Worm (Caenorhabditis elegans) whole organism, midembryonic: ENCODE measurements around the gene C27A2.12.

Experiments used
- T22C8.4 ChIP-seq: fragments of 200-800 bp; sonication (Bioruptor generic); IDR thresholded peaks from 2 replicates; pipeline ENCODE4 v1.3.6; 2022; ENCODE audit warnings: missing genetic modification characterization, missing compliant biosample characterization
- cog-1 ChIP-seq: sonication (generic microtip); optimal IDR thresholded peaks from 2 replicates; lab custom pipeline; 2016; ENCODE audit warnings: missing genetic modification characterization, missing compliant biosample characterization
- flt-1 ChIP-seq: fragments of 200-800 bp; sonication (Bioruptor generic); IDR thresholded peaks from 2 replicates; pipeline ENCODE4 v1.3.6; 2022; ENCODE audit warnings: missing genetic modification characterization, missing compliant biosample characterization
- klf-2 ChIP-seq: fragments of 200-800 bp; sonication (Bioruptor generic); conservative IDR thresholded peaks from 2 replicates; pipeline ENCODE4 v1.3.6; 2022; ENCODE audit warnings: missing genetic modification reagents, missing genetic modification characterization, missing compliant biosample characterization
- med-1 ChIP-seq: sonication (generic microtip); optimal IDR thresholded peaks from 2 replicates; lab custom pipeline; 2017; ENCODE audit warnings: missing genetic modification characterization, mild to moderate bottlenecking, missing compliant biosample characterization, antibody characterized with exemption, missing genetic modification reagents; ENCODE audit not compliant: insufficient read depth
- ref-1 ChIP-seq: fragments of 200-800 bp; sonication (Bioruptor generic); conservative IDR thresholded peaks from 2 replicates; pipeline ENCODE4 v1.3.6; 2022; ENCODE audit warnings: missing genetic modification reagents, missing genetic modification characterization, missing compliant biosample characterization
- tab-1 ChIP-seq: fragments of 200-800 bp; sonication (Bioruptor generic); IDR thresholded peaks from 2 replicates; pipeline ENCODE4 v1.3.6; 2022; ENCODE audit warnings: missing genetic modification characterization, missing compliant biosample characterization
- ztf-23 ChIP-seq: fragments of 200-800 bp; sonication (Bioruptor generic); IDR thresholded peaks from 2 replicates; pipeline ENCODE4 v1.3.6; 2022; ENCODE audit warnings: missing genetic modification reagents, missing genetic modification characterization, missing compliant biosample characterization
- ztf-29 ChIP-seq: fragments of 200-800 bp; sonication (Bioruptor generic); IDR thresholded peaks from 2 replicates; pipeline ENCODE4 v1.3.6; 2022; ENCODE audit warnings: missing genetic modification reagents, missing genetic modification characterization, missing compliant biosample characterization

C27A2.12 gene

DNA sequence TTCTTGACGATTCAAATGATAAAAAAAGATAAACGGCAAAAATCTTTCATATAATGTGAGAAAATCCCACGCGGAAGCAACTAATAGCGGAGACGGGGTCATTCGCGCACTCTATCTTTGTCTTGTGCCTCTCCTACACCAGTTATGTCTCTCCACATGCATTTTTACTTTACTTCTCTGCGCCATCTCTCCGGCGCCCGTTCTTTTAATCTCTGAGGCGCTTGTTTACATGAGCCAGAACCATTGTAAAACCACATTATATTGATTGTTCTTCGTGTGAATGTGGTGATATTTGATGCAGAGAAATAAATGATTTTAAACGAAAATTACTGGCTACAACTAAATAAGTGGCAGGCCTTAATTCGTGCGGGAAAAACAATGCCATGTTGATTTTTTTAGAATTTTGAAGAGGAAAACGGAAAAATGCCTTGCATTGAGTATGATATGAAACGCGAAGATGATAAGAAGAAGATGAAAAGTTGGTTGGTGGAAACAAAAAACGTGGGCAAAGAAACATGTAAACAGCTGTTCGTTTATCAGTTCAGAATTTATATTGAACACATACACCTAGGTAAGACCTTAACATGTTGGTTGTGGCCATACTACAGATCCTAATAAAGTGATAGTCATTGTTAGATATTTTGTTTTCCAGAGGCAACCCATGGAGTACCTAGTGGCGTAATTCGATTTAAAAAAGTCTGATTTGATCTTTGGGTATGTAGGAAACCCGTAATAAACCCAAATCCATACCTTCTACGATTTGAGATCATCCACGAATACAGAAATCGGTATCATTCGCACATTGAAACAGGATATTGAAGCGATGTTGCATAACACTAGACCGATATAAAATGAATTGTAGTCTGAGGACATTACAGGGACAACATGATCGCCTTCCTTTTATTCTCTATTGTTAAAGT lies 34.7 kb upstream of the C27A2.12 start, which contains the start of gene C04G6.2:
C04G6.2 (plus strand) TSS at position 870 of the 920 bp plus-strand sequence.
- no peak for TF ChIP-seq ztf-29 (GFP tag; lab: Robert Waterston, UW)
- TF ChIP-seq cog-1, result peak; percentile 82

DNA sequence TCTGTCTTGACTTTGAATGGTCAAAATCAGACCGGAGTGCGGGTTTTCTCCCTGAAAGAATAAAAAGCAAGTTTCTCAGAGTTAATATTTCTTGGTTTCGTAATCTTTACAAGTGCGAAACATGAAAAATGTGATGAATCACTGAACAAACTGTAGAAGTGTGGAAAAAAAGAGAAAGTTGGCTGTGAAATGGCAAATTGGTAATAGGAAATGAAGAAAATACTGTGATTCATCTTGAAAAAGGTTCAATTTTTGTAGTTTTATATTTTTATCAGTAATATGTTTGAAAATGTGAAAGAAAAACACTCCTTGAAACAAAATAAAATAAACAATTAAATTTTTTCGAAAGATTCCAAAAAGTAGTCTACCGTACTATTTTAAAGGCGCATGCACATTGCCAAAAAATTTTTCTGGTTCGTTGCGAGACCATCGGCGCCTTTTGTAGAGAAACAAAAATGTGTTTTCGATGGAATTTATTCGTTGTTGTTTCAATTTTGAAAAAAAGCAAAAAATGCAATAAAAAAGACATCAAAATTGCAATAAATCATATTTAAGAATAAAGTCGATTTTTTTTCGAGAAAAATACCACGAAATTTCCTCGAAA lies 33.8 kb upstream of the C27A2.12 start, which contains the start of gene pld-1:
pld-1 (minus strand) TSS at position 51 of the 604 bp plus-strand sequence.
- no peak for TF ChIP-seq tab-1
- no peak for TF ChIP-seq ref-1 (GFP tag; lab: Robert Waterston, UW)
- TF ChIP-seq ztf-29 (GFP tag; lab: Robert Waterston, UW), result no peak
- TF ChIP-seq T22C8.4 (GFP tag; lab: Robert Waterston, UW), result no peak
- TF ChIP-seq flt-1 (GFP tag; lab: Robert Waterston, UW), result no peak
- no peak for TF ChIP-seq med-1
- no peak for TF ChIP-seq ztf-23 (GFP tag; lab: Robert Waterston, UW)
- no peak for TF ChIP-seq klf-2 (GFP tag; lab: Robert Waterston, UW)
- TF ChIP-seq cog-1, result no peak

- TF ChIP-seq T22C8.4 (GFP tag; lab: Robert Waterston, UW) (no peak), klf-2 (GFP tag; lab: Robert Waterston, UW) (no peak), cog-1 (no peak), ref-1 (GFP tag; lab: Robert Waterston, UW) (no peak), flt-1 (GFP tag; lab: Robert Waterston, UW) (no peak), ztf-29 (GFP tag; lab: Robert Waterston, UW) (no peak), med-1 (no peak), ztf-23 (GFP tag; lab: Robert Waterston, UW) (no peak), tab-1 (no peak)
These were observed 28.2 kb upstream of the C27A2.12 start for ce11 chrII:5086143-5086542.

ce11 chrII:5085450-5085849 lies 27.5 kb upstream of the C27A2.12 start, which contains the start of gene txt-9:
Gene txt-9, plus strand, starts transcription at chrII:5085785.
- no peak for TF ChIP-seq flt-1 (GFP tag; lab: Robert Waterston, UW)
- no peak for TF ChIP-seq ref-1 (GFP tag; lab: Robert Waterston, UW)
- no peak for TF ChIP-seq T22C8.4 (GFP tag; lab: Robert Waterston, UW)
- TF ChIP-seq med-1, result no peak
- no peak for TF ChIP-seq tab-1
- TF ChIP-seq cog-1, result no peak
- no peak for TF ChIP-seq ztf-29 (GFP tag; lab: Robert Waterston, UW)
- no peak for TF ChIP-seq klf-2 (GFP tag; lab: Robert Waterston, UW)
- no peak for TF ChIP-seq ztf-23 (GFP tag; lab: Robert Waterston, UW)

DNA sequence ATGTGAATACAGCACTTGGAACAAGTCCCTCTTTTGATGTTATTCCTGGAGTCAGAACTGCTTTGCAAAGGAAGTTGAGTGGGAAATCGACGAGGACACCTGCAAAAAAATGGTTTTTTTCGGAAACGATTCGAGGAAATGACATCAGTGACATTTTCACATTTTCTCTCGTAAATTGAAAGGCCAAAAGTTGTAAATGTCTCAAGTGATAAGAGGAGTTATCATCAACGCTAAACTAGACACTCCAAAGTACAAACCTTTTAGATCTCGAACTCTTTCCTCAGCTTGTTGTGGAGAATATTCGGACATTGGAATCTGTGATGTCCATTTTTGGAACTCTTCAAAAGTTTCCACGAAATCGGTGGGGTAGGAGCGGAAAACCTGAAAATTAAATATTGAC lies 26.3 kb upstream of the C27A2.12 start:
- TF ChIP-seq tab-1 (no peak), ztf-23 (GFP tag; lab: Robert Waterston, UW) (no peak), cog-1 (no peak), klf-2 (GFP tag; lab: Robert Waterston, UW) (no peak), ztf-29 (GFP tag; lab: Robert Waterston, UW) (no peak), ref-1 (GFP tag; lab: Robert Waterston, UW) (no peak), T22C8.4 (GFP tag; lab: Robert Waterston, UW) (no peak), flt-1 (GFP tag; lab: Robert Waterston, UW) (no peak), med-1 (no peak)

DNA sequence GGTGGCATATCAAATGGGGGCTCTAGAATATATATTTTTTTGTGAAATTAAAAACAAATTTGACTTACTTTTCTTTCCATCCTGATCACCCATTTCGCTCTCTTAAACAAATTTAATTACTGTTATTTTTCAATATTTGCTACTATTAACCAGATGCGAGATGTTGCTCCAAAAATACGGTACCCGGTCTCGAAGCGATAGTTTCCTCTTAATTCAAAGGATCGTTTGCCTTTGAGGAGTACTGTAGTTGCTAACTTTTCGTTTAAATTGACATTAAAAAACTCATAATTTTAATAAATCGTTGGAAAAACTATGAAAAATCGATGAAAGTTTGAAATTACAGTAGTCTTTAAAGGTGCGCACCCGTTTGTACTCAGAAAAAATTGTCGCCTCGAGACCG lies 25.4 kb upstream of the C27A2.12 start, which contains the start of gene C04G6.4:
C04G6.4 (minus strand) TSS at position 101 of the 400 bp plus-strand sequence.
- TF ChIP-seq flt-1 (GFP tag; lab: Robert Waterston, UW) (no peak), med-1 (no peak), klf-2 (GFP tag; lab: Robert Waterston, UW) (no peak), tab-1 (no peak), ref-1 (GFP tag; lab: Robert Waterston, UW) (no peak), ztf-23 (GFP tag; lab: Robert Waterston, UW) (no peak), T22C8.4 (GFP tag; lab: Robert Waterston, UW) (no peak)

- TF ChIP-seq ztf-23 (GFP tag; lab: Robert Waterston, UW) (no peak), ztf-29 (GFP tag; lab: Robert Waterston, UW) (no peak), T22C8.4 (GFP tag; lab: Robert Waterston, UW) (peak; percentile 63; the same call in 1 of the 2 replicates), cog-1 (no peak), ref-1 (GFP tag; lab: Robert Waterston, UW) (no peak)
These were observed 23.4 kb upstream of the C27A2.12 start, which contains the start of gene dsh-2 for ce11 chrII:5081124-5081913. Gene dsh-2, minus strand, starts transcription at chrII:5081174.

- TF ChIP-seq cog-1, result no peak
- TF ChIP-seq med-1, result no peak
- no peak for TF ChIP-seq ztf-23 (GFP tag; lab: Robert Waterston, UW)
- no peak for TF ChIP-seq flt-1 (GFP tag; lab: Robert Waterston, UW)
- no peak for TF ChIP-seq klf-2 (GFP tag; lab: Robert Waterston, UW)
- TF ChIP-seq T22C8.4 (GFP tag; lab: Robert Waterston, UW), result no peak
- TF ChIP-seq tab-1, result no peak
- no peak for TF ChIP-seq ref-1 (GFP tag; lab: Robert Waterston, UW)
- no peak for TF ChIP-seq ztf-29 (GFP tag; lab: Robert Waterston, UW)
These were observed 13.3 kb upstream of the C27A2.12 start, which contains the start of gene C27A2.7 for ce11 chrII:5071265-5071664. Gene C27A2.7, minus strand, starts transcription at chrII:5071365.

ce11 chrII:5069525-5069924 lies 11.6 kb upstream of the C27A2.12 start, which contains the start of gene idpb-2:
Gene idpb-2, minus strand, starts transcription at chrII:5069625.
- TF ChIP-seq klf-2 (GFP tag; lab: Robert Waterston, UW), result no peak
- no peak for TF ChIP-seq ztf-23 (GFP tag; lab: Robert Waterston, UW)
- TF ChIP-seq cog-1, result no peak
- no peak for TF ChIP-seq tab-1
- TF ChIP-seq ref-1 (GFP tag; lab: Robert Waterston, UW), result no peak
- TF ChIP-seq flt-1 (GFP tag; lab: Robert Waterston, UW), result no peak
